Worm (Caenorhabditis elegans) whole organism, L4 larva: ENCODE results near the gene R06B9.5.

ENCODE experiments used
- T26A8.4 ChIP-seq: fragments of 200-800 bp; sonication (Bioruptor generic); IDR thresholded peaks from 2 replicates; pipeline ENCODE4 v1.3.6; 2022; ENCODE audit warnings: missing genetic modification characterization, missing compliant biosample characterization
- Y48G9A.11 ChIP-seq: fragments of 200-800 bp; sonication (Bioruptor generic); IDR thresholded peaks from 2 replicates; pipeline ENCODE4 v1.3.6; 2022; ENCODE audit warnings: missing genetic modification reagents, missing genetic modification characterization, missing compliant biosample characterization
- ZK337.2 ChIP-seq: fragments of 200-800 bp; sonication (Bioruptor generic); IDR thresholded peaks from 2 replicates; pipeline ENCODE4 v1.3.6; 2022; ENCODE audit warnings: missing genetic modification reagents, missing genetic modification characterization, missing compliant biosample characterization
- aha-1 ChIP-seq: fragments of 150-350 bp; peaks from one replicate; lab custom pipeline; 2014; ENCODE audit warnings: missing biosample characterization, missing genetic modification characterization
- aly-2 ChIP-seq: sonication (generic microtip); optimal IDR thresholded peaks from 2 replicates; lab custom pipeline; 2018; ENCODE audit warnings: missing biosample characterization, missing genetic modification characterization
- arid-1 ChIP-seq: fragments of 200-800 bp; sonication (Bioruptor generic); conservative IDR thresholded peaks from 2 replicates; pipeline ENCODE4 v1.3.6; 2022; ENCODE audit warnings: missing genetic modification reagents, missing genetic modification characterization, missing compliant biosample characterization
- attf-4 ChIP-seq: sonication (generic microtip); optimal IDR thresholded peaks from 3 replicates; lab custom pipeline; 2017; ENCODE audit warnings: missing biosample characterization, missing genetic modification characterization
- ceh-32 ChIP-seq: sonication (generic microtip); optimal IDR thresholded peaks from 2 replicates; lab custom pipeline; 2016; ENCODE audit warnings: mild to moderate bottlenecking, missing genetic modification characterization, missing compliant biosample characterization; ENCODE audit not compliant: poor library complexity
- ceh-44 ChIP-seq: fragments of 200-800 bp; sonication (Bioruptor generic); IDR thresholded peaks from 2 replicates; pipeline ENCODE4 v1.3.6; 2022; ENCODE audit warnings: missing genetic modification reagents, missing genetic modification characterization, missing compliant biosample characterization
- daf-16 ChIP-seq, 3 experiments: sonication (generic microtip); optimal IDR thresholded peaks; 2 replicates each; lab custom pipeline; 2016 to 2017; ENCODE audit warnings: missing genetic modification characterization in 3 of 3, missing genetic modification reagents in 3 of 3, mild to moderate bottlenecking in 2 of 3, missing compliant biosample characterization in 2 of 3, missing biosample characterization in 1 of 3, moderate library complexity in 1 of 3
- dmd-6 ChIP-seq: fragments of 200-800 bp; sonication (Bioruptor generic); IDR thresholded peaks from 2 replicates; pipeline ENCODE4 v1.3.6; 2022; ENCODE audit warnings: missing genetic modification reagents, missing genetic modification characterization, missing compliant biosample characterization
- dpl-1 ChIP-seq: fragments of 150-350 bp; optimal IDR thresholded peaks from 2 replicates; lab custom pipeline; 2014; ENCODE audit warnings: missing biosample characterization, missing genetic modification reagents, missing genetic modification characterization
- duxl-1 ChIP-seq: sonication (generic microtip); optimal IDR thresholded peaks from 2 replicates; lab custom pipeline; 2016; ENCODE audit warnings: mild to moderate bottlenecking, missing genetic modification characterization, moderate library complexity, missing compliant biosample characterization; ENCODE audit not compliant: poor library complexity
- egl-43 ChIP-seq: fragments of 200-800 bp; sonication (Bioruptor generic); IDR thresholded peaks from 2 replicates; pipeline ENCODE4 v1.3.6; 2022; ENCODE audit warnings: missing genetic modification reagents, missing genetic modification characterization, missing compliant biosample characterization
- lim-7 ChIP-seq: fragments of 200-800 bp; sonication (Bioruptor generic); IDR thresholded peaks from 2 replicates; pipeline ENCODE4 v1.3.6; 2022; ENCODE audit warnings: missing genetic modification characterization, missing compliant biosample characterization
- lin-29 ChIP-seq: fragments of 200-800 bp; sonication (Bioruptor generic); IDR thresholded peaks from 2 replicates; pipeline ENCODE4 v1.3.6; 2022; ENCODE audit warnings: missing genetic modification reagents, missing genetic modification characterization, missing compliant biosample characterization
- lin-38 ChIP-seq: fragments of 200-800 bp; sonication (Bioruptor generic); IDR thresholded peaks from 2 replicates; pipeline ENCODE4 v1.3.6; 2022; ENCODE audit warnings: missing genetic modification reagents, missing genetic modification characterization, missing compliant biosample characterization
- lin-39 ChIP-seq: fragments of 150-350 bp; optimal IDR thresholded peaks from 2 replicates; lab custom pipeline; 2014; ENCODE audit warnings: missing biosample characterization, missing genetic modification reagents, missing genetic modification characterization
- lsy-2 ChIP-seq, 2 experiments: fragments of 150-350 bp in 1 of 2; sonication (generic microtip) in 1 of 2; optimal IDR thresholded peaks; 2 replicates each; lab custom pipeline; 2014 to 2017; ENCODE audit warnings: missing biosample characterization in 2 of 2, missing genetic modification characterization in 2 of 2
- mes-2 ChIP-seq: sonication (generic microtip); optimal IDR thresholded peaks from 2 replicates; lab custom pipeline; 2016; ENCODE audit warnings: missing genotype, mild to moderate bottlenecking, missing genetic modification characterization, missing compliant biosample characterization; ENCODE audit not compliant: poor library complexity, severe bottlenecking
- mxl-3 ChIP-seq: fragments of 200-800 bp; sonication (Bioruptor generic); optimal IDR thresholded peaks from 2 replicates; lab custom pipeline; 2018; ENCODE audit warnings: mild to moderate bottlenecking, missing genetic modification characterization, missing compliant biosample characterization
- nhr-102 ChIP-seq: sonication (generic microtip); optimal IDR thresholded peaks from 2 replicates; lab custom pipeline; 2016; ENCODE audit warnings: mild to moderate bottlenecking, missing genetic modification characterization, moderate library complexity, missing compliant biosample characterization
- nhr-11 ChIP-seq: fragments of 150-350 bp; optimal IDR thresholded peaks from 2 replicates; lab custom pipeline; 2014; ENCODE audit warnings: missing biosample characterization, missing genetic modification characterization
- nhr-42 ChIP-seq: fragments of 200-800 bp; sonication (Bioruptor generic); IDR thresholded peaks from 2 replicates; pipeline ENCODE4 v1.3.6; 2022; ENCODE audit warnings: missing genetic modification characterization, missing compliant biosample characterization
- php-3 ChIP-seq: fragments of 200-800 bp; sonication (Bioruptor generic); IDR thresholded peaks from 2 replicates; pipeline ENCODE4 v1.3.6; 2022; ENCODE audit warnings: missing genetic modification reagents, missing genetic modification characterization, missing compliant biosample characterization
- set-16 ChIP-seq: fragments of 200-800 bp; sonication (Bioruptor generic); IDR thresholded peaks from 2 replicates; pipeline ENCODE4 v1.3.6; 2022; ENCODE audit warnings: missing genetic modification reagents, missing genetic modification characterization, missing compliant biosample characterization
- tag-97 ChIP-seq: fragments of 200-800 bp; sonication (Bioruptor generic); IDR thresholded peaks from 2 replicates; pipeline ENCODE4 v1.3.6; 2022; ENCODE audit warnings: missing genetic modification characterization, missing compliant biosample characterization
- tra-1 ChIP-seq: fragments of 200-800 bp; sonication (Bioruptor generic); IDR thresholded peaks from 2 replicates; pipeline ENCODE4 v1.3.6; 2022; ENCODE audit warnings: missing genetic modification reagents, missing genetic modification characterization, missing compliant biosample characterization
- unc-130 ChIP-seq: sonication (generic microtip); optimal IDR thresholded peaks from 2 replicates; lab custom pipeline; 2016; ENCODE audit warnings: missing genetic modification reagents, missing genetic modification characterization, missing compliant biosample characterization
- vab-7 ChIP-seq: fragments of 200-800 bp; sonication (Bioruptor generic); IDR thresholded peaks from 2 replicates; pipeline ENCODE4 v1.3.6; 2022; ENCODE audit warnings: missing genetic modification reagents, missing genetic modification characterization, missing compliant biosample characterization
- zip-2 ChIP-seq: fragments of 150-350 bp; optimal IDR thresholded peaks from 2 replicates; lab custom pipeline; 2014; ENCODE audit warnings: missing biosample characterization, missing genetic modification characterization

Gene R06B9.5

ce11 chrII:13722763-13723162, 13.4 kb upstream of the R06B9.5 start, which contains the start of gene Y54G9A.5:
Gene Y54G9A.5 (plus strand): TSS chrII:13723007.
- TF ChIP-seq ZK337.2 (GFP tag; lab: Robert Waterston, UW), result 0 out of 2 replicates have a peak, but pooled peaks have one; percentile 37
- no peak for TF ChIP-seq attf-4
- peak; percentile 90 for TF ChIP-seq lin-38 (GFP tag; lab: Robert Waterston, UW)
- TF ChIP-seq egl-43 (GFP tag; lab: Robert Waterston, UW), result no peak
- no peak for TF ChIP-seq tag-97 (GFP tag; lab: Robert Waterston, UW)
- peak; percentile 80 for TF ChIP-seq unc-130
- TF ChIP-seq ceh-44 (GFP tag; lab: Robert Waterston, UW), result peak; percentile 67; the same call in 1 of the 2 replicates
- TF ChIP-seq mes-2 (tag; lab: Kevin White, UChicago), result peak; percentile 39
- TF ChIP-seq nhr-42, result 0 out of 2 replicates have a peak, but pooled peaks have one; percentile 12
- no peak for TF ChIP-seq lim-7 (GFP tag; lab: Robert Waterston, UW)
- no peak for TF ChIP-seq ceh-32 (tag; lab: Kevin White, UChicago)
- no peak for TF ChIP-seq aly-2 (tag; lab: Kevin White, UChicago)
- TF ChIP-seq vab-7 (GFP tag; lab: Robert Waterston, UW), result 0 out of 2 replicates have a peak, but pooled peaks have one; percentile 27
- 0 out of 2 replicates have a peak, but pooled peaks have one; percentile 36 for TF ChIP-seq Y48G9A.11

DNA sequence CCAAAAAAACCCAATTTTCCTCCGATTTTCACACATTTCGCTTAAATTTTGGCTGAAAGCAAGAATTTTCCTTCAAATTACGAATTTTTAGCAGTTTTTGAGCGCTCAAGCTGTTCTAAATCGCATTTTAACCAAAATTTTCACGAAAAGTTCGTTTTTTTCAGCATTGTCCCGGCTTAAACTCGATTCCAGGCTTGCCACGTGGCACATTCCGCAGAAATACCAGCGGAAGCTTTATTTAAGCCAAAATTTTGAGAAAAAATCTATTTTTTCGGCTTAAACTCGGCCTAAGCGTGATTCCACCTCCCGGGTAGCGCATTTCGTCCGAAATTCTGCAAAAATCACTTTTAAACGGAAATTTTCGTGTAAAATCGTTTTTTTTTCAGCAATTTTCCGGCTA, 12.4 kb upstream of the R06B9.5 start:
- TF ChIP-seq arid-1 (no peak), lin-38 (GFP tag; lab: Robert Waterston, UW) (peak; percentile 44; the same call in 1 of the 2 replicates), lin-29 (GFP tag; lab: Robert Waterston, UW) (no peak)

DNA sequence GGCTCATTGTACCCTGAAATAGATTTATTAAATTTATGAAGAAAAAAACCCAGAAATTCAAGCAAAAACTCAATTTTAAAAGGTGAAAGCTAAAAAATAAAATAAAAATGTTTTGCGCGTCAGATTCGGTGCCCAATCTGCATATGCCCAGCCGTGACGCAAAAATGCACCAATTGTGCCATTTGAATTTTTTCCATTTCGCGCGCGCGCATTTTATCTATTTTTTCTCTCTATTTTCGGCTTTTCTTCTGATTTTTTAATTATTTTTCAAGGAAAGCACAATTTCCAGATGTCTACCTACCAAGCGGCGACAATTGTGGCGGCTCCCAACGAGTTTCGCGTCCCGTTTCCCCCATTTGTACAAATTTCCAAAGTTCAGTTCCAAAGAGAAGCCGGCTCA, 10.3 kb upstream of the R06B9.5 start, which contains the start of the genes Y54G9A.7 and bub-3:
Gene Y54G9A.7, minus strand, starts transcription at position 7 of the 400 bp plus-strand sequence.
Gene bub-3, plus strand, starts transcription at position 270 of the 400 bp plus-strand sequence.
- peak; percentile 25 for TF ChIP-seq unc-130
- peak; percentile 71 for TF ChIP-seq aha-1
- TF ChIP-seq egl-43 (GFP tag; lab: Robert Waterston, UW), result no peak
- TF ChIP-seq php-3 (GFP tag; lab: Robert Waterston, UW), result no peak
- TF ChIP-seq lin-38 (GFP tag; lab: Robert Waterston, UW), result peak; percentile 67
- no peak for TF ChIP-seq nhr-11
- peak in 1 of 2 experiments; percentile 31 for TF ChIP-seq lsy-2 (tag; optimal IDR thresholded peaks at IDR 0.05; lab: Kevin White, UChicago)
- TF ChIP-seq tra-1, result no peak
- peak; percentile 53 for TF ChIP-seq mes-2 (tag; lab: Kevin White, UChicago)
- no peak for TF ChIP-seq zip-2 (tag; lab: Kevin White, UChicago)
- peak; percentile 52 for TF ChIP-seq dpl-1 (GFP tag; lab: Kevin White, UChicago)
- TF ChIP-seq daf-16 (GFP tag; optimal IDR thresholded peaks at IDR 0.05; lab: Kevin White, UChicago), result no peak
- TF ChIP-seq daf-16 (tag; optimal IDR thresholded peaks at IDR 0.05; lab: Kevin White, UChicago), result no peak

DNA sequence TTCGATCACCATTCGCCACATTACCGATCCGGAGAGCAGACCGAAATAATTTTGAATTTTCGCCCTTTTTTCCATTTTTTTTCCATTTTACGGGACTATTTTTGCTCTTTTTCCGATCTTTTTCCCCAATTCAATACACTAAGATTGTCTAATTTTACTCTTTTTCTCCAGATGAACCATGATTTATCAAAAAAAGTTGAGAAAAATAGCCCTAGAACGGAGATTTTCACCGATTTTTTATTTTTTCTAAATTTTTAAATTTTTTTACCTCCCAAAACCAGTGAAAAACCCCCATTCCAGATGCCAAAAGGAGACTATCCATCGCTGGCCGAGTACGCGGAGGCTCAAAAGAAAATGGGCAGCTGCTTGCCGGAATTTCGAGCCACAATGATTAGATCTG, 6.7 kb upstream of the R06B9.5 start, which contains the start of gene Y54G9A.9:
Gene Y54G9A.9, plus strand, starts transcription at position 301 of the 400 bp plus-strand sequence.
- TF ChIP-seq T26A8.4 (GFP tag; lab: Robert Waterston, UW) (no peak), dmd-6 (GFP tag; lab: Robert Waterston, UW) (no peak), daf-16 (GFP tag; optimal IDR thresholded peaks at IDR 0.05; lab: Kevin White, UChicago) (no peak), daf-16 (tag; optimal IDR thresholded peaks at IDR 0.05; lab: Kevin White, UChicago) (no peak), mxl-3 (GFP tag; lab: Kevin White, UChicago) (no peak), nhr-102 (tag; lab: Kevin White, UChicago) (no peak), set-16 (no peak), lin-38 (GFP tag; lab: Robert Waterston, UW) (no peak), duxl-1 (tag; lab: Kevin White, UChicago) (no peak), lin-39 (tag; lab: Kevin White, UChicago) (no peak)
- TF ChIP-seq, all 104 proteins: peak for 0
